Fruit fly (Drosophila melanogaster) whole organism, wandering third instar larva: ENCODE measurements around the gene CG13096.

ENCODE experiments used
- Abd-B ChIP-seq: fragments of >200 bp; optimal IDR thresholded peaks from 2 replicates; lab custom pipeline; 2017; ENCODE audit warnings: missing biosample characterization, missing genetic modification characterization
- CG32264 ChIP-seq: fragments of 200-800 bp; sonication (Bioruptor generic); optimal IDR thresholded peaks from 2 replicates; lab custom pipeline; 2016; ENCODE audit warnings: missing biosample characterization, missing genetic modification characterization
- CG9705 ChIP-seq: fragments of 200-800 bp; sonication (Bioruptor generic); optimal IDR thresholded peaks from 2 replicates; lab custom pipeline; 2018; ENCODE audit warnings: missing biosample characterization, mild to moderate bottlenecking, missing genetic modification characterization
- CrebA ChIP-seq: fragments of 200-800 bp; sonication (Bioruptor generic); optimal IDR thresholded peaks from 2 replicates; lab custom pipeline; 2016; ENCODE audit warnings: missing biosample characterization, mild to moderate bottlenecking, missing genetic modification characterization, borderline replicate concordance
- Dfd ChIP-seq: fragments of >200 bp; optimal IDR thresholded peaks from 2 replicates; lab custom pipeline; 2017; ENCODE audit warnings: missing biosample characterization, missing genetic modification characterization
- Dif ChIP-seq: fragments of 200-275, 200-300 bp; sonication (Bioruptor generic); optimal IDR thresholded peaks from 2 replicates; lab custom pipeline; 2018; ENCODE audit warnings: missing biosample characterization, missing genetic modification characterization; ENCODE audit not compliant: partially characterized antibody
- HLH106 ChIP-seq: fragments of 200-800 bp; optimal IDR thresholded peaks from 3 replicates; lab custom pipeline; 2019; ENCODE audit warnings: missing biosample characterization, mild to moderate bottlenecking, missing genetic modification characterization, moderate library complexity
- Hnf4 ChIP-seq: fragments of 200-800 bp; sonication (Bioruptor generic); optimal IDR thresholded peaks from 2 replicates; lab custom pipeline; 2016; ENCODE audit warnings: missing biosample characterization, mild to moderate bottlenecking, missing genetic modification characterization
- Hr78 ChIP-seq: fragments of >200 bp; optimal IDR thresholded peaks from 2 replicates; lab custom pipeline; 2017; ENCODE audit warnings: missing biosample characterization, missing genetic modification characterization
- Hr83 ChIP-seq: fragments of 200-300 bp; sonication (Bioruptor generic); optimal IDR thresholded peaks from 2 replicates; lab custom pipeline; 2016; ENCODE audit warnings: missing biosample characterization, mild to moderate bottlenecking, missing genetic modification characterization, moderate library complexity; ENCODE audit not compliant: poor library complexity, severe bottlenecking
- Mio ChIP-seq: sonication (Bioruptor generic); optimal IDR thresholded peaks from 2 replicates; lab custom pipeline; 2016; ENCODE audit warnings: missing biosample characterization, missing genetic modification characterization
- Myc ChIP-seq: fragments of >200 bp; optimal IDR thresholded peaks from 2 replicates; lab custom pipeline; 2017
- N ChIP-seq: fragments of >200 bp; optimal IDR thresholded peaks from 2 replicates; lab custom pipeline; 2018; ENCODE audit warnings: missing biosample characterization, missing external identifiers, missing genetic modification characterization
- OdsH ChIP-seq: fragments of 200-800 bp; sonication (Bioruptor generic); optimal IDR thresholded peaks from 2 replicates; lab custom pipeline; 2016; ENCODE audit warnings: missing biosample characterization, mild to moderate bottlenecking, missing genetic modification characterization
- Rel ChIP-seq, 2 experiments: fragments of 200-800 bp; sonication (Bioruptor generic) in 1 of 2; optimal IDR thresholded peaks; 2 replicates in 1 of 2; 3 replicates in 1 of 2; lab custom pipeline; 2016 to 2019; ENCODE audit warnings: mild to moderate bottlenecking in 2 of 2, missing biosample characterization in 2 of 2, missing genetic modification characterization in 2 of 2, moderate library complexity in 1 of 2
- Sp1 ChIP-seq: fragments of 200-800 bp; sonication (Bioruptor generic); optimal IDR thresholded peaks from 3 replicates; lab custom pipeline; 2019; ENCODE audit warnings: missing biosample characterization, mild to moderate bottlenecking, missing genetic modification characterization, moderate library complexity
- Vsx2 ChIP-seq: fragments of 200-300, 225-300 bp; sonication (Bioruptor generic); optimal IDR thresholded peaks from 2 replicates; lab custom pipeline; 2018; ENCODE audit warnings: missing biosample characterization, missing genetic modification characterization; ENCODE audit not compliant: partially characterized antibody
- br ChIP-seq: fragments of 200-800 bp; sonication (Bioruptor generic); optimal IDR thresholded peaks from 2 replicates; lab custom pipeline; 2016; ENCODE audit warnings: missing biosample characterization, missing genetic modification characterization
- brk ChIP-seq: fragments of 200-800 bp; sonication (Bioruptor generic); optimal IDR thresholded peaks from 2 replicates; lab custom pipeline; 2016; ENCODE audit warnings: missing biosample characterization, mild to moderate bottlenecking, missing genetic modification characterization
- dl ChIP-seq, 2 experiments: fragments of 175-275, 200-275 bp in 1 of 2; fragments of 200-275 bp in 1 of 2; sonication (Bioruptor generic); optimal IDR thresholded peaks; lab custom pipeline; 2018; ENCODE audit warnings: mild to moderate bottlenecking in 2 of 2, missing biosample characterization in 2 of 2, missing genetic modification characterization in 2 of 2, moderate library complexity in 2 of 2; ENCODE audit not compliant: partially characterized antibody in 2 of 2, insufficient read depth in 1 of 2
- dmrt93B ChIP-seq: fragments of 200-800 bp; sonication (Bioruptor generic); optimal IDR thresholded peaks from 2 replicates; lab custom pipeline; 2018; ENCODE audit warnings: missing biosample characterization, mild to moderate bottlenecking, missing genetic modification characterization
- dsf ChIP-seq: sonication (Bioruptor generic); optimal IDR thresholded peaks from 2 replicates; lab custom pipeline; 2016; ENCODE audit warnings: missing biosample characterization, missing genetic modification characterization, borderline replicate concordance
- foxo ChIP-seq, 2 experiments: fragments of 200-800 bp; sonication (Bioruptor generic); optimal IDR thresholded peaks; 2 replicates in 1 of 2; 3 replicates in 1 of 2; lab custom pipeline; 2016 to 2017; ENCODE audit warnings: missing biosample characterization in 2 of 2, missing genetic modification characterization in 2 of 2
- fru ChIP-seq: fragments of 200-800 bp; sonication (Bioruptor generic); optimal IDR thresholded peaks from 3 replicates; lab custom pipeline; 2016; ENCODE audit warnings: missing biosample characterization, mild to moderate bottlenecking, missing genetic modification characterization
- h ChIP-seq: fragments of 200-800 bp; sonication (Bioruptor generic); optimal IDR thresholded peaks from 3 replicates; lab custom pipeline; 2016; ENCODE audit warnings: missing biosample characterization, mild to moderate bottlenecking, missing genetic modification characterization
- jim ChIP-seq: fragments of 175-275, 200-325 bp; sonication (Bioruptor generic); optimal IDR thresholded peaks from 2 replicates; lab custom pipeline; 2016; ENCODE audit warnings: missing biosample characterization, mild to moderate bottlenecking, missing genetic modification characterization
- lola ChIP-seq: fragments of >200 bp; optimal IDR thresholded peaks from 2 replicates; lab custom pipeline; 2017; ENCODE audit warnings: missing biosample characterization, missing genetic modification characterization
- pan ChIP-seq: fragments of >200 bp; optimal IDR thresholded peaks from 2 replicates; lab custom pipeline; 2017
- psq ChIP-seq: fragments of 200-800 bp; sonication (Bioruptor generic); optimal IDR thresholded peaks from 3 replicates; lab custom pipeline; 2017; ENCODE audit warnings: missing biosample characterization, mild to moderate bottlenecking, missing genetic modification characterization, moderate library complexity
- rgr ChIP-seq: fragments of 200-800 bp; sonication (Bioruptor generic); optimal IDR thresholded peaks from 3 replicates; lab custom pipeline; 2016; ENCODE audit warnings: missing biosample characterization, mild to moderate bottlenecking, missing genetic modification characterization
- sage ChIP-seq: fragments of 200-800 bp; sonication (Bioruptor generic); optimal IDR thresholded peaks from 2 replicates; lab custom pipeline; 2016; ENCODE audit warnings: missing biosample characterization, mild to moderate bottlenecking, missing genetic modification characterization
- sv ChIP-seq: fragments of 200-800 bp; sonication (Bioruptor generic); optimal IDR thresholded peaks from 3 replicates; lab custom pipeline; 2016; ENCODE audit warnings: missing biosample characterization, missing genetic modification characterization
- usp ChIP-seq: fragments of >200 bp; optimal IDR thresholded peaks from 2 replicates; lab custom pipeline; 2017; ENCODE audit warnings: missing biosample characterization, missing genetic modification characterization
- woc ChIP-seq: sonication (Bioruptor generic); optimal IDR thresholded peaks from 2 replicates; lab custom pipeline; 2016; ENCODE audit warnings: missing biosample characterization, mild to moderate bottlenecking, missing genetic modification characterization

Gene CG13096

dm6 chr2L:8528951-8529430 lies 17.3 kb upstream of the CG13096 start, which contains the start of gene CG17834:
Gene CG17834, plus strand, starts transcription at chr2L:8529141.
- peak in 1 of 2 experiments; percentile 16 for TF ChIP-seq foxo (GFP tag; optimal IDR thresholded peaks at IDR 0.05; lab: Kevin White, UChicago)
- TF ChIP-seq Sp1 (GFP tag; lab: Kevin White, UChicago): peak; percentile 67
- TF ChIP-seq Hnf4: peak; percentile 17
- peak; percentile 20 for TF ChIP-seq HLH106
- TF ChIP-seq Dif (GFP tag; lab: Kevin White, UChicago): peak; percentile 59
- TF ChIP-seq dsf (GFP tag; lab: Kevin White, UChicago): no peak
- TF ChIP-seq Rel (GFP tag; optimal IDR thresholded peaks at IDR 0.05; lab: Kevin White, UChicago): no peak
- TF ChIP-seq Rel (tag; optimal IDR thresholded peaks at IDR 0.05; lab: Kevin White, UChicago): peak; percentile 85
- peak; percentile 61 for TF ChIP-seq Hr83 (GFP tag; lab: Kevin White, UChicago)
- TF ChIP-seq Myc: no peak
- no peak for TF ChIP-seq h (GFP tag; lab: Kevin White, UChicago)
- TF ChIP-seq Vsx2 (GFP tag; lab: Kevin White, UChicago): peak; percentile 74
- peak; percentile 45 for TF ChIP-seq br

DNA sequence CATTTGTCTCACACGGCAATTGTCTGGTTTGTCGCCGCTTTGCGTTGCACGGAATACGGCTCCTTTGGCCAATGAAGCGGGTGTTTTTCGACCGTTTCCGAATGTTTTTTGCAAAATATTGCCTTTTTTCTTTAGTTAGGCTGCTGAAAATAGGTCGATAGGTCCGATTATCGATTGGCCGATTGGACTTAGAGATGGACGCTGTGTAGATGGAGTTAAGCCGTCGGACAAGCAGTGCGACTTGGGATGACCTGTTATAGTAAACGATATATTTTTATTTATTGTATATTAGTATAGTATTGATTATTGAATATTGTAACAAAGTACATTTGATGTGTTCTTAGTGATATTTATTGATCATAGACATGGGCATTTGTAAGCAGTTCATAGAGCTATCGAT lies 16.7 kb upstream of the CG13096 start, which contains the start of the genes lmgA and lmgB:
Gene lmgA (minus strand): TSS at position 301 of the 400 bp plus-strand sequence.
Gene lmgB (minus strand): TSS at position 301 of the 400 bp plus-strand sequence.
- peak; percentile 51 for TF ChIP-seq Hnf4
- no peak for TF ChIP-seq Dfd (GFP tag; lab: Kevin White, UChicago)
- peak; percentile 73 for TF ChIP-seq Hr83 (GFP tag; lab: Kevin White, UChicago)
- TF ChIP-seq jim (GFP tag; lab: Kevin White, UChicago): peak; percentile 63
- peak; percentile 31 for TF ChIP-seq OdsH (GFP tag; lab: Kevin White, UChicago)
- peak; percentile 59 for TF ChIP-seq rgr (GFP tag; lab: Kevin White, UChicago)
- TF ChIP-seq HLH106: peak; percentile 14
- no peak for TF ChIP-seq pan (lab: Kevin White, UChicago)
- TF ChIP-seq foxo (GFP tag; optimal IDR thresholded peaks at IDR 0.05; lab: Kevin White, UChicago): peak in 1 of 2 experiments; percentile 68
- peak; percentile 27 for TF ChIP-seq sage (GFP tag; lab: Kevin White, UChicago)
- TF ChIP-seq fru: peak; percentile 7
- peak; percentile 22 for TF ChIP-seq sv
- peak; percentile 42 for TF ChIP-seq h (GFP tag; lab: Kevin White, UChicago)
- TF ChIP-seq Hr78: no peak

DNA sequence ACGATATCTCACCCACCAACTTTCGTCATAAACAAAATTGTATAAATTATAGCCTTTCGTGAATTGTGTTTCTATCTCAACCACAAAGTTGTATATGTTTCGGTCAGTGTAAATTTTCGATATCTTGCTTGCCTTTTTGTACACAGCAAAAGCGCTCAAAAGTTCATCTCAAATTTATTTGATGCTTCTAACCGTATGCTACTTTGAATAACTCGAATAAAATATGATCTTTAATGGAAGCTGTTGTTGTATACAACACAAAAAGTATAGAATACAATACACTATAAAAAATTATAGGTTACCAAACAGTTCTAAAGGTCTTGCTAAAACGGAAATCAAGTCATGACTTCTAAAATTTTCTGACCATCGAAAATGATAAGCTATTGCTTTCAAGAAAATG lies 13.3 kb upstream of the CG13096 start:
- TF ChIP-seq brk (GFP tag; lab: Kevin White, UChicago) (no peak), dl (GFP tag; optimal IDR thresholded peaks at IDR 0.05; lab: Kevin White, UChicago; ENCODE audit: insufficient read depth in 1 of 2, partially characterized antibody in 2 of 2) (no peak), CrebA (GFP tag; lab: Kevin White, UChicago) (no peak), N (no peak), Dfd (GFP tag; lab: Kevin White, UChicago) (no peak), dmrt93B (GFP tag; lab: Kevin White, UChicago) (no peak), usp (GFP tag; lab: Kevin White, UChicago) (no peak), Hr83 (GFP tag; lab: Kevin White, UChicago) (no peak), dsf (GFP tag; lab: Kevin White, UChicago) (no peak), sv (no peak), OdsH (GFP tag; lab: Kevin White, UChicago) (no peak), jim (GFP tag; lab: Kevin White, UChicago) (no peak), Dif (GFP tag; lab: Kevin White, UChicago) (no peak), woc (no peak), rgr (GFP tag; lab: Kevin White, UChicago) (no peak), Vsx2 (GFP tag; lab: Kevin White, UChicago) (no peak), Abd-B (no peak), Hnf4 (no peak), h (GFP tag; lab: Kevin White, UChicago) (no peak), CG32264 (GFP tag; lab: Kevin White, UChicago) (no peak)

DNA sequence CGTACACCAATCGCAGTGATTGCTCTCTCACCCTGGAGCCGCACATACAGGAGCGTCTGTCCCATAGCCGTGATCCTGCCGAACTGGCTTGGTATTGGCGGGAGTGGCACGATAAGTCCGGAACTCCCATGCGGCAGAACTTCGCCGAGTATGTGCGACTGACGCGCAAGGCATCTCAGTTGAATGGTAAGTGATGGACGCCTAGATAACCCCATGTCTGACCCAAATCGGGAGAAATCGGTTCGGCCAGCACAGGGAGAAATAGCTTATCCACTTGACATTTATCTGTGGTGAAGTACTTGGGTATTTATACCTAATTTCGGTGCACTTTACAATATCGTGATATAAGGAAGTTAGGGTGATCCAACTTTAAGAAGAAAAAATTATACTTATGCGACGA lies 11.1 kb upstream of the CG13096 start:
- TF ChIP-seq Hr83 (GFP tag; lab: Kevin White, UChicago): no peak
- TF ChIP-seq brk (GFP tag; lab: Kevin White, UChicago): no peak
- TF ChIP-seq dsf (GFP tag; lab: Kevin White, UChicago): no peak
- no peak for TF ChIP-seq Abd-B
- TF ChIP-seq usp (GFP tag; lab: Kevin White, UChicago): no peak
- TF ChIP-seq psq: no peak
- TF ChIP-seq h (GFP tag; lab: Kevin White, UChicago): no peak
- TF ChIP-seq Dif (GFP tag; lab: Kevin White, UChicago): no peak
- TF ChIP-seq lola (GFP tag; lab: Kevin White, UChicago): no peak
- TF ChIP-seq CG9705 (GFP tag; lab: Kevin White, UChicago): no peak
- no peak for TF ChIP-seq Mio (GFP tag; lab: Kevin White, UChicago)
- no peak for TF ChIP-seq rgr (GFP tag; lab: Kevin White, UChicago)
- TF ChIP-seq woc: no peak
- TF ChIP-seq Hnf4: no peak
- no peak for TF ChIP-seq dmrt93B (GFP tag; lab: Kevin White, UChicago)
- no peak for TF ChIP-seq pan (lab: Kevin White, UChicago)
